Fruit fly (Drosophila melanogaster) whole organism, wandering third instar larva: ENCODE data around the gene Mur82C.
"Not testable (repeated sequence)": the region's sequence is repeated elsewhere in the genome, so short reads cannot be mapped to it uniquely, and the experiment has no call there.

Source experiments
- Rel ChIP-seq, 2 experiments: fragments of 200-800 bp; sonication (Bioruptor generic) in 1 of 2; optimal IDR thresholded peaks; 2 replicates in 1 of 2; 3 replicates in 1 of 2; lab custom pipeline; 2016 to 2019; ENCODE audit warnings: mild to moderate bottlenecking in 2 of 2, missing biosample characterization in 2 of 2, missing genetic modification characterization in 2 of 2, moderate library complexity in 1 of 2
- fru ChIP-seq: fragments of 200-800 bp; sonication (Bioruptor generic); optimal IDR thresholded peaks from 3 replicates; lab custom pipeline; 2016; ENCODE audit warnings: missing biosample characterization, mild to moderate bottlenecking, missing genetic modification characterization
- psq ChIP-seq: fragments of 200-800 bp; sonication (Bioruptor generic); optimal IDR thresholded peaks from 3 replicates; lab custom pipeline; 2017; ENCODE audit warnings: missing biosample characterization, mild to moderate bottlenecking, missing genetic modification characterization, moderate library complexity
- usp ChIP-seq: fragments of >200 bp; optimal IDR thresholded peaks from 2 replicates; lab custom pipeline; 2017; ENCODE audit warnings: missing biosample characterization, missing genetic modification characterization

- not testable (repeated sequence) for TF ChIP-seq psq (GFP tag; lab: Kevin White, UChicago); usp (GFP tag; lab: Kevin White, UChicago); fru (GFP tag; lab: Kevin White, UChicago); Rel (GFP tag; optimal IDR thresholded peaks at IDR 0.05; lab: Kevin White, UChicago); Rel (tag; optimal IDR thresholded peaks at IDR 0.05; lab: Kevin White, UChicago)
These were observed 24.2 kb downstream of the Mur82C start for dm6 chr3R:4565322-4565721.
